Fruit fly (Drosophila melanogaster): Measurements from ENCODE around the gene Reps.
A peak's percentile ranks its signal among the peaks of the same experiment; 100 is the strongest.

Gene Reps

DNA sequence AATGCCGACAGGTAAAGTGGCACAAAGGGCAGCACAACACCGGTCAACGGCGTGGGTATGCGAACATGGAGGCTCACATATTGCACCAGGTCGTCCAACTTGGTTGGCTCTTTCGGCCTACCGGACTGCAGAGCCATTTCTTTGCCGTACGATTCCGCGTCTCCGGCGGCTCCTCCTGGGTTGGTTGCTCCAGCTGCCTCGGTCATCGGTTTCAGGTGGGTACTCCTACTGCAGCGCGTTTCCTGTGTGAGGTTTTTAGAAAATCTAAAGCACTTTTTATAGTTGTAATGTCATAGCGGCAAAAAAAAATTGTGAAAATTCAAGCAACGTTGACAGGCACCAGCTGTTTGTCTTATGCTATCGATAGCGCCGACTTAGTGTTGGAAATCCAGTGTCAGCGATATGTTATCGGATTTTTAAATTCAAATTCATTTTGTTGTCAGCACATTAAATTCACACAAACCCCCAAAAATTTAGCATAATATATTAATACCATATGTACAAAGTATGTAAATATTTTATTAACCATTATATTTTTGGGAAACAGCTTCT lies 13.6 kb upstream of the Reps start, which contains the start of gene CG6230:
Gene CG6230 (minus strand): TSS at position 354 of the 552 bp plus-strand sequence.
- TF ChIP-seq fru (GFP tag; optimal IDR thresholded peaks at IDR 0.05) = no peak
- peak; percentile 14 for TF ChIP-seq Hr83 (GFP tag; optimal IDR thresholded peaks at IDR 0.05; ENCODE audit: poor library complexity, severe bottlenecking)

DNA sequence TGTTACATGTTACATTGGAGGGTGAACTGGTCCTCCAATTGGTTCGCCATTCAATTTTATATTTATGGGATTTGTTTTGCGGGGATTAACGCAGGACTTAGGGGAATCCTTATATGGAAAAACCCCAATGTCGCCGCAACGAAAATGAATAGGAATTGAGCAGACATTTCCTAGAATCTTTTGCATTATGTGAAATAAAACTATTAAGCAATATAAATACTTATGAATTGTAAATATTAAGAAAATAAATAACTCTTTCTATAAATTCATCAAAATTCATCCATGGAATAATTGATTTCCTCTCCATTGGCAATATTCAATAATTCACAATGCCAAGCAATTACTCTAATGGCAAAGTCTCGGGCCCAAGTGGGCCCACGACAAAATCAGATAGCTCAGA lies 7.3 kb upstream of the Reps start, which contains the start of gene Gr32a:
Gene Gr32a (plus strand): TSS at position 301 of the 400 bp plus-strand sequence.
- TF ChIP-seq Hnf4 (GFP tag; optimal IDR thresholded peaks at IDR 0.05) = no peak
- no peak for TF ChIP-seq sv (GFP tag; optimal IDR thresholded peaks at IDR 0.05)
- TF ChIP-seq dmrt93B (GFP tag; optimal IDR thresholded peaks at IDR 0.05) = no peak
- TF ChIP-seq Sp1 (GFP tag; optimal IDR thresholded peaks at IDR 0.05) = no peak
- TF ChIP-seq CrebA (GFP tag; optimal IDR thresholded peaks at IDR 0.05; ENCODE audit: borderline replicate concordance) = no peak
- TF ChIP-seq lola (GFP tag; optimal IDR thresholded peaks at IDR 0.05) = no peak
- no peak for TF ChIP-seq fru (GFP tag; optimal IDR thresholded peaks at IDR 0.05)
- TF ChIP-seq HLH106 (tag; optimal IDR thresholded peaks at IDR 0.05) = no peak
- no peak for TF ChIP-seq Myc (optimal IDR thresholded peaks at IDR 0.05)
- no peak for TF ChIP-seq CG9705 (GFP tag; optimal IDR thresholded peaks at IDR 0.05)
- TF ChIP-seq psq (GFP tag; optimal IDR thresholded peaks at IDR 0.05) = no peak
- TF ChIP-seq pan (optimal IDR thresholded peaks at IDR 0.05) = no peak
- TF ChIP-seq sage (GFP tag; optimal IDR thresholded peaks at IDR 0.05) = no peak
- no peak for TF ChIP-seq Mio (GFP tag; optimal IDR thresholded peaks at IDR 0.05)
- TF ChIP-seq dl (GFP tag; optimal IDR thresholded peaks at IDR 0.05; ENCODE audit: insufficient read depth in 1 of 2, partially characterized antibody in 2 of 2) = no peak
- no peak for TF ChIP-seq Abd-B (GFP tag; optimal IDR thresholded peaks at IDR 0.05)

DNA sequence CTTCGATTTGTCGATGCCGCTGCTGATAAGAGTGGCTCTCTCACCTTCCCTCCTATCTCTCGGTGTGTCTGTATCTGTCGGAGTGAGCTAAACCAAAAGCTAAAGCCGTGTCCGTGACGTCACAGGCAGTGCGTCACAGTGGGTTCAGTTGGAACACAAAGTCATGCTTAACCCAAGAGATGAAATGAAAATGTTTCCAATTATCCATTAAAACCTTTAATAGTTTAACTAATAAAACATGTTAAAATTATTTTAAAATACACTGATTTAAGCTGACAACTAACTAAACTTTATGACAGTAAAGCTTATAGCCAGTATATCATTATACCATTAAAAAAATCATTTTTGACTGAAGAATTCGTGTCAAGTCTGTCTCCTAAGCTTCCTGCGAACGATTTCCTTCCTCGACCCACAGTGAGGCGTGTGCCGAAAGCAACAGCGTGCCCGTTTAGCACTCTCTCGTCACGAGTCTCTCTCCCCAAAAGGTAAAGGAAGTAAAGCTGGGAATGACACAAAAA lies 6.6 kb upstream of the Reps start, which contains the start of gene Idua:
Gene Idua (minus strand): TSS at position 51 of the 518 bp plus-strand sequence.
- TF ChIP-seq dsf (GFP tag; optimal IDR thresholded peaks at IDR 0.05; ENCODE audit: borderline replicate concordance) (no peak), Sp1 (GFP tag; optimal IDR thresholded peaks at IDR 0.05) (peak; percentile 81), HLH106 (tag; optimal IDR thresholded peaks at IDR 0.05) (peak; percentile 75), woc (GFP tag; optimal IDR thresholded peaks at IDR 0.05) (no peak), Hr83 (GFP tag; optimal IDR thresholded peaks at IDR 0.05; ENCODE audit: poor library complexity, severe bottlenecking) (no peak), psq (GFP tag; optimal IDR thresholded peaks at IDR 0.05) (peak; percentile 63), OdsH (GFP tag; optimal IDR thresholded peaks at IDR 0.05) (peak; percentile 79), CG9705 (GFP tag; optimal IDR thresholded peaks at IDR 0.05) (no peak), ey (GFP tag; optimal IDR thresholded peaks at IDR 0.05) (peak; percentile 76), foxo (GFP tag; optimal IDR thresholded peaks at IDR 0.05) (no peak), Abd-B (GFP tag; optimal IDR thresholded peaks at IDR 0.05) (no peak), Mio (GFP tag; optimal IDR thresholded peaks at IDR 0.05) (no peak), Jra (GFP tag; optimal IDR thresholded peaks at IDR 0.05) (peak; percentile 47), sv (GFP tag; optimal IDR thresholded peaks at IDR 0.05) (peak; percentile 35), Rel (GFP tag; optimal IDR thresholded peaks at IDR 0.05) (peak; percentile 16), Rel (tag; optimal IDR thresholded peaks at IDR 0.05) (no peak), br (GFP tag; optimal IDR thresholded peaks at IDR 0.05) (no peak)

DNA sequence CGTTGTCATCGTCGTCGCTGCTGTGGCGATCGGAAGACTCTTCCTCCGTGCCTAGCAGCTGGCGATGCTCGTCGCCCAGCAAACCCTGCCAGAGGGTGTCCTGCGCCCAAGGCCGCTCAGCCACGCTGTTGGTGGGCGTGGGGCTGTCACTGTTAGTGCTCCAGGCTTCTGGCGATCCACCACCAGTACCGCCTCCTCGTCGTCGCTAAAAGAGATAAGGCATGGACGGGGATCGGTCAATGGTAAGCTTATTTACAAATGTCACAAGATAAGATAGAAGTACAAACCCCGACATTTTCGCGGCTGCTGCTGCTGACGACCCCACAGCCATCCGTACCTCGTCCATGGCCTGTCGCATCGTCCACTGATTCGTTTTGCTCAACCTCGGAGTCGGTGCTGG lies 1.1 kb downstream of the Reps start:
- no peak for TF ChIP-seq foxo (GFP tag; optimal IDR thresholded peaks at IDR 0.05)
- no peak for TF ChIP-seq CrebA (GFP tag; optimal IDR thresholded peaks at IDR 0.05; ENCODE audit: borderline replicate concordance)
- TF ChIP-seq brk (GFP tag; optimal IDR thresholded peaks at IDR 0.05) = no peak
- TF ChIP-seq woc (GFP tag; optimal IDR thresholded peaks at IDR 0.05) = no peak
- no peak for TF ChIP-seq Jra (GFP tag; optimal IDR thresholded peaks at IDR 0.05)
- TF ChIP-seq h (GFP tag; optimal IDR thresholded peaks at IDR 0.05) = no peak
- TF ChIP-seq dsf (GFP tag; optimal IDR thresholded peaks at IDR 0.05; ENCODE audit: borderline replicate concordance) = no peak
- no peak for TF ChIP-seq sv (GFP tag; optimal IDR thresholded peaks at IDR 0.05)
- no peak for TF ChIP-seq psq (GFP tag; optimal IDR thresholded peaks at IDR 0.05)
- TF ChIP-seq Rel (GFP tag; optimal IDR thresholded peaks at IDR 0.05) = no peak
- no peak for TF ChIP-seq Rel (tag; optimal IDR thresholded peaks at IDR 0.05)
- TF ChIP-seq Mio (GFP tag; optimal IDR thresholded peaks at IDR 0.05) = no peak
- TF ChIP-seq Hr83 (GFP tag; optimal IDR thresholded peaks at IDR 0.05; ENCODE audit: poor library complexity, severe bottlenecking) = no peak
- no peak for TF ChIP-seq pan (optimal IDR thresholded peaks at IDR 0.05)
- no peak for TF ChIP-seq CG9705 (GFP tag; optimal IDR thresholded peaks at IDR 0.05)
- TF ChIP-seq N (GFP tag; optimal IDR thresholded peaks at IDR 0.05) = no peak
- TF ChIP-seq OdsH (GFP tag; optimal IDR thresholded peaks at IDR 0.05) = no peak
- no peak for TF ChIP-seq Dfd (GFP tag; optimal IDR thresholded peaks at IDR 0.05)
- no peak for TF ChIP-seq br (GFP tag; optimal IDR thresholded peaks at IDR 0.05)
- no peak for TF ChIP-seq Vsx2 (GFP tag; optimal IDR thresholded peaks at IDR 0.05; ENCODE audit: partially characterized antibody)
- no peak for TF ChIP-seq ey (GFP tag; optimal IDR thresholded peaks at IDR 0.05)

Measured in whole organism, wandering third instar larva.